Worm (Caenorhabditis elegans) whole organism, young adult: Measurements from ENCODE around the gene fut-5.

Experiments used
- K11D2.4 ChIP-seq: fragments of 200-800 bp; sonication (Bioruptor generic); IDR thresholded peaks from 2 replicates; pipeline ENCODE4 v1.3.6; 2022; ENCODE audit warnings: missing genetic modification reagents, missing genetic modification characterization, missing compliant biosample characterization
- ama-1 ChIP-seq, 3 experiments: fragments of 150-350 bp in 1 of 3; sonication (generic microtip) in 2 of 3; optimal IDR thresholded peaks; 2 replicates each; lab custom pipeline; 2014 to 2018; ENCODE audit warnings: missing biosample characterization in 2 of 3, missing genetic modification characterization in 2 of 3, missing genetic modification reagents in 2 of 3
- madf-8 ChIP-seq: fragments of 200-800 bp; sonication (Bioruptor generic); conservative IDR thresholded peaks from 2 replicates; pipeline ENCODE4 v1.3.6; 2022; ENCODE audit warnings: missing genetic modification reagents, missing genetic modification characterization, missing compliant biosample characterization

ce11 chrII:4673242-4673641 is 5.8 kb upstream of the fut-5 start:
- no peak for TF ChIP-seq ama-1 (optimal IDR thresholded peaks at IDR 0.05; lab: Kevin White, UChicago)
- TF ChIP-seq ama-1 (GFP tag; optimal IDR thresholded peaks at IDR 0.05; lab: Kevin White, UChicago), result no peak
- no peak for TF ChIP-seq K11D2.4
- TF ChIP-seq madf-8, result no peak
